Fruit fly (Drosophila melanogaster): Measurements from ENCODE around the gene IntS4.

IntS4 gene

DNA sequence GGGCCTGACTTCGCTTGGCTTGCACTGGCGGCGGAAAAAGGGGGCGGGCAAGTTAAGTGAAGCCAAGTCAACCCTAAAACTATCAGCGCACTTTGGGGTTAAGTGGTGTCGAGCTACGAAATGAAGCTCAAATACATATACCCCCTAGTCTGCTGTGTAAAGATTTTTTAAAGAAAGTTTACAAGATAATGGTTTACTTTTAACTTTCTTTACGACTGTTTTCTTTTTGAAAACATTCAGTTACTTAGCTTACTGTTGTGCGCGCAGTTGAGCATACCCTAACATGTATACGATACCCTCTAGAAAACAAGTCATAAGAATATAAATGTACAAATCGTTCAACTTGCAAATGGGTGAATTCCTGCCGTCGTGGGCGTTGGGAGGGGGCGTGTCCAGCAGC is 15.9 kb downstream of the IntS4 start:
- peak; percentile 11 for TF ChIP-seq CG17806 (tag; optimal IDR thresholded peaks at IDR 0.05)
- no peak for TF ChIP-seq fd96Ca (GFP tag; IDR thresholded peaks at IDR 0.05)
- peak; percentile 8 for TF ChIP-seq CG9948 (tag; optimal IDR thresholded peaks at IDR 0.05)
- peak; percentile 11 for TF ChIP-seq CG8159 (tag; optimal IDR thresholded peaks at IDR 0.05)

DNA sequence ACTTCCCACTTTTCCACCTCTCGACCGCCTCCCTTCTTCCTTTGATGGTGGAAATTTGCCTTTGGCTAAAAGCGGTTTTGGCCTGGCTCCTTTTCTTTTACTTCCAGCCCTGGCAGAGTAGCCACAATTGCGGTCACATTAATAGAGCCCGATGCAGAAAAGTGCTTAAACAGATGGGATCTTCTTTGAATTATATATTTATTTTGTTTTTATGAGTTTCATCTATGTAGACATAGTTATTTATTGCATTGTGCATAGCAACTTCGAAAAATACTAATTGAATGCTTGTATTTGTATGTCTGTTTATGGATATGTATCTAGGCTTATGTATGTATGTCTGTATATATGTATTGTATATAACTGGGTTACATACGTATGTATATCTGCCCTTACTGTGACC is 16.6 kb downstream of the IntS4 start:
- TF ChIP-seq CG12605 (GFP tag; IDR thresholded peaks at IDR 0.05) (no peak), CG15710 (tag; optimal IDR thresholded peaks at IDR 0.05) (peak; percentile 60), CG10348 (GFP tag; IDR thresholded peaks at IDR 0.05) (no peak), CG13204 (GFP tag; optimal IDR thresholded peaks at IDR 0.05) (no peak), Ets98B (GFP tag; IDR thresholded peaks at IDR 0.05) (0 out of 2 replicates have a peak, but pooled peaks have one; percentile 22), EcR (GFP tag; optimal IDR thresholded peaks at IDR 0.05) (no peak), CG8301 (tag; optimal IDR thresholded peaks at IDR 0.05) (peak; percentile 26), CG17806 (tag; optimal IDR thresholded peaks at IDR 0.05) (peak; percentile 49), D1 (tag; optimal IDR thresholded peaks at IDR 0.05) (no peak), Pif1A (GFP tag; optimal IDR thresholded peaks at IDR 0.05) (peak; percentile 37), Snoo (tag; optimal IDR thresholded peaks at IDR 0.05) (peak; percentile 18), gl (tag; optimal IDR thresholded peaks at IDR 0.05) (no peak), CG8159 (tag; optimal IDR thresholded peaks at IDR 0.05) (peak; percentile 67), CG34367 (tag; optimal IDR thresholded peaks at IDR 0.05) (peak; percentile 48), fd96Ca (GFP tag; IDR thresholded peaks at IDR 0.05) (peak; percentile 56; the same call in 1 of the 3 replicates), CG4496 (GFP tag; IDR thresholded peaks at IDR 0.05) (peak; percentile 49; the same call in 2 of the 3 replicates), rn (GFP tag; IDR thresholded peaks at IDR 0.05) (no peak), Pif1B (GFP tag; optimal IDR thresholded peaks at IDR 0.05) (peak; percentile 9), CG9948 (tag; optimal IDR thresholded peaks at IDR 0.05) (peak; percentile 45), CG14655 (GFP tag; optimal IDR thresholded peaks at IDR 0.05) (peak; percentile 47), CG32121 (GFP tag; IDR thresholded peaks at IDR 0.05) (no peak)

DNA sequence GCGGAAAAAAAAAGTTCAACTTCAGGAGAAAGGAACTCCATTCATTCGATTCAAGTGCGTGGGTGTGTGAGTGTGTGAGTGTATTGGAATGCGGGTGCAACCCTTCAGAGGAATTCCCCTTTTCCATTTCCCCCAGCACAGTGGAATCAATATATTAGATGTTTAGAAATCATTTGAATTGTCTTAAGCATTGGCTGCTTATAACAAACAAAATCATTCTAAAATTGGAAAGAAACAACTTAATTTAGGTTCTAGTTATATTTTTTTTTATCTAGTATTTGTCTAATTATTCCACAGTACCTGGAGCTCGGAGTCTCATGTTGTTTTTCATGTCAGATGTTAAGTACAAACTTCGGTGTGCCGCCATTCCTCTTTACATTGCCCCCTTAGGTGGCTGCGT is 19.6 kb downstream of the IntS4 start:
- TF ChIP-seq CG8301 (tag; optimal IDR thresholded peaks at IDR 0.05) (peak; percentile 21), CG4496 (GFP tag; IDR thresholded peaks at IDR 0.05) (peak; percentile 50; the same call in 1 of the 3 replicates), Pif1A (GFP tag; optimal IDR thresholded peaks at IDR 0.05) (no peak), Ets98B (GFP tag; IDR thresholded peaks at IDR 0.05) (peak; percentile 60), CG17806 (tag; optimal IDR thresholded peaks at IDR 0.05) (peak; percentile 31), CG10348 (GFP tag; IDR thresholded peaks at IDR 0.05) (no peak), CG8159 (tag; optimal IDR thresholded peaks at IDR 0.05) (peak; percentile 51), CG15710 (tag; optimal IDR thresholded peaks at IDR 0.05) (peak; percentile 51), rn (GFP tag; IDR thresholded peaks at IDR 0.05) (no peak), Pif1B (GFP tag; optimal IDR thresholded peaks at IDR 0.05) (no peak), CG32121 (GFP tag; IDR thresholded peaks at IDR 0.05) (peak; percentile 57), CG14655 (GFP tag; optimal IDR thresholded peaks at IDR 0.05) (peak; percentile 40), CG34367 (tag; optimal IDR thresholded peaks at IDR 0.05) (peak; percentile 11), CG9948 (tag; optimal IDR thresholded peaks at IDR 0.05) (peak; percentile 40), fd96Ca (GFP tag; IDR thresholded peaks at IDR 0.05) (no peak)

DNA sequence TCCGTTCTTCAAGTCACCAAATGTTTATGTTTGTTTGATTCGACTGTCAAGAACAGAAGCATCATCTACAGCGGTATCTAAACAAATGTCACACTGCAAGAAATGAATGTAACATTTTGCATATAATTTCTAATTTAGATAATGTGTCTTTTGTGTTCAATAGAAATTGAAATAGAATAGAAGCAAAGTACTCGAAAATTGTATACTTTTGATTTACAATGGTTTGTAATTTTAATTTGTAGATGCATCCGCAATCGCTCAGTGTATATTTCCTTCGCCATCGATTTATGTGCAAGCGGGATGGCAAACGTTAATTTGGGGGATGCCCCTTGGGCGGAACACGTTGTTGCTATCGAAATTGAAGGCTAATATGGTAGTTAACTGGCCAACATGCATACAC is 20.4 kb downstream of the IntS4 start:
- TF ChIP-seq CG32121 (GFP tag; IDR thresholded peaks at IDR 0.05) (peak; percentile 24; the same call in 1 of the 2 replicates), CG17806 (tag; optimal IDR thresholded peaks at IDR 0.05) (no peak), CG14655 (GFP tag; optimal IDR thresholded peaks at IDR 0.05) (peak; percentile 4), D1 (tag; optimal IDR thresholded peaks at IDR 0.05) (no peak), Ets98B (GFP tag; IDR thresholded peaks at IDR 0.05) (no peak), CG15710 (tag; optimal IDR thresholded peaks at IDR 0.05) (no peak), CG10348 (GFP tag; IDR thresholded peaks at IDR 0.05) (no peak), rn (GFP tag; IDR thresholded peaks at IDR 0.05) (no peak), Snoo (tag; optimal IDR thresholded peaks at IDR 0.05) (peak; percentile 7), CG8301 (tag; optimal IDR thresholded peaks at IDR 0.05) (peak; percentile 12), CG13204 (GFP tag; optimal IDR thresholded peaks at IDR 0.05) (no peak), CG34367 (tag; optimal IDR thresholded peaks at IDR 0.05) (no peak), CG12605 (GFP tag; IDR thresholded peaks at IDR 0.05) (no peak), CG8159 (tag; optimal IDR thresholded peaks at IDR 0.05) (peak; percentile 26), fd96Ca (GFP tag; IDR thresholded peaks at IDR 0.05) (no peak), Pif1A (GFP tag; optimal IDR thresholded peaks at IDR 0.05) (no peak), EcR (GFP tag; optimal IDR thresholded peaks at IDR 0.05) (no peak), Pif1B (GFP tag; optimal IDR thresholded peaks at IDR 0.05) (no peak), CG9948 (tag; optimal IDR thresholded peaks at IDR 0.05) (no peak), CG4496 (GFP tag; IDR thresholded peaks at IDR 0.05) (peak; percentile 50; the same call in 1 of the 3 replicates), gl (tag; optimal IDR thresholded peaks at IDR 0.05) (no peak)

- TF ChIP-seq CG10348 (GFP tag; IDR thresholded peaks at IDR 0.05) (no peak), Pif1A (GFP tag; optimal IDR thresholded peaks at IDR 0.05) (no peak), CG14655 (GFP tag; optimal IDR thresholded peaks at IDR 0.05) (no peak), Ets98B (GFP tag; IDR thresholded peaks at IDR 0.05) (no peak), gl (tag; optimal IDR thresholded peaks at IDR 0.05) (no peak), EcR (GFP tag; optimal IDR thresholded peaks at IDR 0.05) (no peak), CG17806 (tag; optimal IDR thresholded peaks at IDR 0.05) (no peak), Pif1B (GFP tag; optimal IDR thresholded peaks at IDR 0.05) (no peak), CG8159 (tag; optimal IDR thresholded peaks at IDR 0.05) (no peak)
Observed at dm6 chrX:8536649-8537048, 21.9 kb downstream of the IntS4 start.

dm6 chrX:8534734-8535133 is 23.8 kb downstream of the IntS4 start:
- TF ChIP-seq CG12605 (GFP tag; IDR thresholded peaks at IDR 0.05) (peak; percentile 9; the same call in 1 of the 2 replicates), CG15710 (tag; optimal IDR thresholded peaks at IDR 0.05) (no peak), EcR (GFP tag; optimal IDR thresholded peaks at IDR 0.05) (no peak), CG34367 (tag; optimal IDR thresholded peaks at IDR 0.05) (no peak), Snoo (tag; optimal IDR thresholded peaks at IDR 0.05) (no peak), CG14655 (GFP tag; optimal IDR thresholded peaks at IDR 0.05) (no peak), CG9948 (tag; optimal IDR thresholded peaks at IDR 0.05) (no peak), CG10348 (GFP tag; IDR thresholded peaks at IDR 0.05) (no peak), CG13204 (GFP tag; optimal IDR thresholded peaks at IDR 0.05) (no peak), CG8159 (tag; optimal IDR thresholded peaks at IDR 0.05) (no peak), Ets98B (GFP tag; IDR thresholded peaks at IDR 0.05) (peak; percentile 42; the same call in 1 of the 2 replicates), rn (GFP tag; IDR thresholded peaks at IDR 0.05) (no peak), Pif1B (GFP tag; optimal IDR thresholded peaks at IDR 0.05) (no peak), Pif1A (GFP tag; optimal IDR thresholded peaks at IDR 0.05) (no peak), fd96Ca (GFP tag; IDR thresholded peaks at IDR 0.05) (no peak), CG4496 (GFP tag; IDR thresholded peaks at IDR 0.05) (no peak), gl (tag; optimal IDR thresholded peaks at IDR 0.05) (no peak), D1 (tag; optimal IDR thresholded peaks at IDR 0.05) (no peak), CG17806 (tag; optimal IDR thresholded peaks at IDR 0.05) (no peak), CG32121 (GFP tag; IDR thresholded peaks at IDR 0.05) (peak; percentile 61; the same call in 1 of the 2 replicates), CG8301 (tag; optimal IDR thresholded peaks at IDR 0.05) (no peak)

Measured in whole organism, pupa.